Worm (Caenorhabditis elegans) whole organism, mixed stage, embryonic: ENCODE measurements around the gene btb-12.
"Not testable (repeated sequence)": the region's sequence is repeated elsewhere in the genome, so short reads cannot be mapped to it uniquely, and the experiment has no call there.

Experiments
- M03D4.4 ChIP-seq: sonication (generic microtip); optimal IDR thresholded peaks from 2 replicates; lab custom pipeline; 2017; ENCODE audit warnings: mild to moderate bottlenecking, missing genetic modification characterization, missing compliant biosample characterization
- bed-3 ChIP-seq: fragments of 200-800 bp; sonication (Bioruptor generic); optimal IDR thresholded peaks from 3 replicates; lab custom pipeline; 2018; ENCODE audit warnings: mild to moderate bottlenecking, missing genetic modification characterization, moderate library complexity, missing compliant biosample characterization
- blmp-1 ChIP-seq: fragments of 150-350 bp; optimal IDR thresholded peaks from 2 replicates; lab custom pipeline; 2014; ENCODE audit warnings: missing biosample characterization, missing genetic modification characterization
- ceh-39 ChIP-seq: fragments of 150-350 bp; optimal IDR thresholded peaks from 2 replicates; lab custom pipeline; 2014; ENCODE audit warnings: missing biosample characterization, missing genetic modification characterization
- ceh-83 ChIP-seq: fragments of 200-800 bp; sonication (Bioruptor generic); optimal IDR thresholded peaks from 2 replicates; lab custom pipeline; 2018; ENCODE audit warnings: mild to moderate bottlenecking, missing genetic modification characterization, missing compliant biosample characterization
- ces-1 ChIP-seq: fragments of 150-350 bp; optimal IDR thresholded peaks from 2 replicates; lab custom pipeline; 2014; ENCODE audit warnings: missing biosample characterization, missing genetic modification reagents, missing genetic modification characterization
- flh-1 ChIP-seq: fragments of 200-800 bp; sonication (Bioruptor generic); optimal IDR thresholded peaks from 2 replicates; lab custom pipeline; 2018; ENCODE audit warnings: mild to moderate bottlenecking, missing genetic modification characterization, moderate library complexity, missing compliant biosample characterization
- ham-2 ChIP-seq: fragments of 200-800 bp; sonication (Bioruptor generic); optimal IDR thresholded peaks from 2 replicates; lab custom pipeline; 2018; ENCODE audit warnings: mild to moderate bottlenecking, missing genetic modification characterization, missing compliant biosample characterization
- lin-13 ChIP-seq: fragments of 150-350 bp; optimal IDR thresholded peaks from 2 replicates; lab custom pipeline; 2014; ENCODE audit warnings: missing biosample characterization, missing genetic modification characterization
- lin-32 ChIP-seq: fragments of 200-800 bp; sonication (Bioruptor generic); optimal IDR thresholded peaks from 2 replicates; lab custom pipeline; 2018; ENCODE audit warnings: mild to moderate bottlenecking, missing genetic modification characterization, missing compliant biosample characterization
- lsy-2 ChIP-seq: fragments of 150-350 bp; optimal IDR thresholded peaks from 2 replicates; lab custom pipeline; 2014; ENCODE audit warnings: missing biosample characterization, missing genetic modification characterization
- mab-5 ChIP-seq: fragments of 150-350 bp; optimal IDR thresholded peaks from 2 replicates; lab custom pipeline; 2014; ENCODE audit warnings: missing biosample characterization, missing genetic modification characterization
- mep-1 ChIP-seq: fragments of 150-350 bp; optimal IDR thresholded peaks from 2 replicates; lab custom pipeline; 2017; ENCODE audit warnings: missing biosample characterization, missing genetic modification reagents, missing genetic modification characterization, inconsistent platforms
- mls-2 ChIP-seq: sonication (generic microtip); optimal IDR thresholded peaks from 2 replicates; lab custom pipeline; 2016; ENCODE audit warnings: mild to moderate bottlenecking, missing genetic modification characterization, moderate library complexity, missing compliant biosample characterization
- nhr-12 ChIP-seq: fragments of 150-350 bp; optimal IDR thresholded peaks from 2 replicates; lab custom pipeline; 2014; ENCODE audit warnings: missing biosample characterization, missing genetic modification characterization
- nhr-2 ChIP-seq: fragments of 150-350 bp; optimal IDR thresholded peaks from 2 replicates; lab custom pipeline; 2014; ENCODE audit warnings: missing biosample characterization, missing genetic modification characterization
- nhr-237 ChIP-seq: fragments of 150-350 bp; optimal IDR thresholded peaks from 2 replicates; lab custom pipeline; 2014; ENCODE audit warnings: missing biosample characterization, missing genetic modification characterization
- pha-4 ChIP-seq: fragments of 150-350 bp; optimal IDR thresholded peaks from 2 replicates; lab custom pipeline; 2018; ENCODE audit warnings: missing biosample characterization, missing genetic modification reagents, missing genetic modification characterization
- sem-2 ChIP-seq: fragments of 200-800 bp; sonication (Bioruptor generic); optimal IDR thresholded peaks from 2 replicates; lab custom pipeline; 2018; ENCODE audit warnings: mild to moderate bottlenecking, missing genetic modification characterization, missing compliant biosample characterization
- snpc-4 ChIP-seq: fragments of 150-350 bp; optimal IDR thresholded peaks from 2 replicates; lab custom pipeline; 2014; ENCODE audit warnings: missing biosample characterization, missing genetic modification characterization
- sptf-1 ChIP-seq: sonication (generic microtip); optimal IDR thresholded peaks from 2 replicates; lab custom pipeline; 2017; ENCODE audit warnings: mild to moderate bottlenecking, missing genetic modification characterization, moderate library complexity, missing compliant biosample characterization
- unc-120 ChIP-seq: sonication (generic microtip); optimal IDR thresholded peaks from 2 replicates; lab custom pipeline; 2017; ENCODE audit warnings: missing genetic modification characterization, missing compliant biosample characterization; ENCODE audit not compliant: poor library complexity, severe bottlenecking
- unc-39 ChIP-seq: fragments of 150-350 bp; optimal IDR thresholded peaks from 2 replicates; lab custom pipeline; 2014; ENCODE audit warnings: missing biosample characterization, missing genetic modification characterization
- unc-62 ChIP-seq: fragments of 150-350 bp; optimal IDR thresholded peaks from 2 replicates; lab custom pipeline; 2014; ENCODE audit warnings: missing biosample characterization, missing genetic modification reagents, missing genetic modification characterization
- zip-8 ChIP-seq: fragments of 150-350 bp; optimal IDR thresholded peaks from 2 replicates; lab custom pipeline; 2014; ENCODE audit warnings: missing biosample characterization, missing genetic modification characterization
- ztf-11 ChIP-seq: fragments of 150-350 bp; optimal IDR thresholded peaks from 2 replicates; lab custom pipeline; 2014; ENCODE audit warnings: missing biosample characterization, missing genetic modification characterization

Gene btb-12

ce11 chrII:1646199-1646598, 8.8 kb upstream of the btb-12 start, which contains the start of gene ZC204.17:
ZC204.17 (minus strand) TSS chrII:1646299.
- TF ChIP-seq zip-8 (tag; lab: Kevin White, UChicago) (no peak), lin-32 (no peak)

- TF ChIP-seq nhr-12 (tag; lab: Kevin White, UChicago) (no peak), bed-3 (GFP tag; lab: Kevin White, UChicago) (no peak), flh-1 (GFP tag; lab: Kevin White, UChicago) (no peak), mls-2 (tag; lab: Kevin White, UChicago) (no peak), mab-5 (tag; lab: Kevin White, UChicago) (no peak), ztf-11 (tag; lab: Kevin White, UChicago) (no peak), lin-32 (no peak), unc-120 (tag; lab: Kevin White, UChicago) (no peak), blmp-1 (tag; lab: Kevin White, UChicago) (no peak), ham-2 (no peak)
- TF ChIP-seq, all 35 proteins: peak for 0
These were observed 6.2 kb upstream of the btb-12 start, which contains the start of gene fbxb-21 for ce11 chrII:1648768-1649167. fbxb-21 (minus strand) TSS chrII:1648868.

ce11 chrII:1650502-1650901, 4.5 kb upstream of the btb-12 start, which contains the start of gene fbxb-20:
fbxb-20 (minus strand) TSS chrII:1650602.
- TF ChIP-seq sptf-1 = no peak
- no peak for TF ChIP-seq ham-2
- no peak for TF ChIP-seq flh-1 (GFP tag; lab: Kevin White, UChicago)
- no peak for TF ChIP-seq ceh-83 (GFP tag; lab: Kevin White, UChicago)
- TF ChIP-seq unc-120 (tag; lab: Kevin White, UChicago) = no peak
- no peak for TF ChIP-seq lsy-2 (tag; lab: Kevin White, UChicago)
- TF ChIP-seq pha-4 = no peak
- no peak for TF ChIP-seq nhr-237 (tag; lab: Kevin White, UChicago)
- TF ChIP-seq snpc-4 (tag; lab: Kevin White, UChicago) = no peak
- TF ChIP-seq, all 35 proteins: peak for 0

ce11 chrII:1651804-1652203, 3.2 kb upstream of the btb-12 start, which contains the start of gene fbxb-16:
fbxb-16 (minus strand) TSS chrII:1651904.
- TF ChIP-seq nhr-12 (tag; lab: Kevin White, UChicago) (no peak), ceh-83 (GFP tag; lab: Kevin White, UChicago) (no peak), unc-120 (tag; lab: Kevin White, UChicago) (no peak)

- no peak for TF ChIP-seq mab-5 (tag; lab: Kevin White, UChicago)
- TF ChIP-seq lin-32 = no peak
- no peak for TF ChIP-seq sptf-1
- TF ChIP-seq unc-120 (tag; lab: Kevin White, UChicago) = no peak
- no peak for TF ChIP-seq unc-62 (GFP tag; lab: Kevin White, UChicago)
- TF ChIP-seq lsy-2 (tag; lab: Kevin White, UChicago) = no peak
- TF ChIP-seq M03D4.4 = no peak
These were observed 1.6 kb upstream of the btb-12 start, which contains the start of gene fbxb-15 for ce11 chrII:1653397-1653796. fbxb-15 (minus strand) TSS chrII:1653497.

ce11 chrII:1657202-1657601, 2.2 kb downstream of the btb-12 start, which contains the start of gene ZC204.12:
ZC204.12 (minus strand) TSS chrII:1657302.
- no peak for TF ChIP-seq unc-39
- no peak for TF ChIP-seq lin-13
- TF ChIP-seq sem-2 (GFP tag; lab: Kevin White, UChicago) = no peak
- no peak for TF ChIP-seq ceh-83 (GFP tag; lab: Kevin White, UChicago)
- TF ChIP-seq nhr-2 (tag; lab: Kevin White, UChicago) = no peak
- TF ChIP-seq ceh-39 (tag; lab: Kevin White, UChicago) = no peak
- TF ChIP-seq M03D4.4 = no peak
- no peak for TF ChIP-seq mep-1 (tag; lab: Kevin White, UChicago)

ce11 chrII:1660888-1661287, 5.9 kb downstream of the btb-12 start, which contains the start of gene ZC204.13:
ZC204.13 (minus strand) TSS chrII:1660988.
- TF ChIP-seq ces-1, pha-4, M03D4.4: not testable (repeated sequence)
